Worm (Caenorhabditis elegans): ENCODE data around the gene acp-5.
A peak's percentile ranks its signal among the peaks of the same experiment; 100 is the strongest.

acp-5 gene

DNA sequence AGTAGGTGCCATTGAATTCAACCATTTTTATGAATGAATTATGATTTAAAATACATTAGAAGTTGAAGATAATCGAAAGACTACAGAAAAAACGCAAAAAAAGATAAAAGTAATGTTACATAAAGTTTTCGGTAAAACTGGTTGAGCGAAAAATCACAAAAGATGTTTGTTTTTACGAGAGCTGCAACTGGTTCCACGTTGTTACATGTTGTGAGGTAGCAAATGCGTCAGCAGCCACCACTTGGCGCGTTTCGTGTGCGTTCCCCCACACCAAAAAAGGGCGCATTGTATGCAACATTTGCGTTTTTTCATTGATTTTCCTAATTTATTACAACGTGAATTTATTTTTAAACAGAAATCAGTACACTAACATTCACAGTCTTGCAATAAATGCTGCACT is 47.1 kb upstream of the acp-5 start, which contains the start of gene gakh-1 (continued):
- TF ChIP-seq madf-9 (GFP tag; conservative IDR thresholded peaks at IDR 0.05) (no peak), arid-1 (GFP tag; conservative IDR thresholded peaks at IDR 0.05) (no peak), dve-1 (tag; optimal IDR thresholded peaks at IDR 0.05; ENCODE audit: insufficient read depth) (peak; percentile 73), ceh-44 (GFP tag; IDR thresholded peaks at IDR 0.05) (no peak), lim-7 (GFP tag; IDR thresholded peaks at IDR 0.05) (no peak), unc-39 (tag; optimal IDR thresholded peaks at IDR 0.05) (no peak), zfp-3 (GFP tag; conservative IDR thresholded peaks at IDR 0.05) (no peak), zip-11 (GFP tag; IDR thresholded peaks at IDR 0.05) (no peak), lir-3 (tag; optimal IDR thresholded peaks at IDR 0.05) (no peak), nhr-77 (tag; optimal IDR thresholded peaks at IDR 0.05) (peak; percentile 31), dmd-9 (GFP tag; IDR thresholded peaks at IDR 0.05) (no peak), lin-15B (tag; optimal IDR thresholded peaks at IDR 0.05) (no peak), F26F4.8 (GFP tag; conservative IDR thresholded peaks at IDR 0.05) (no peak), ceh-82 (tag; optimal IDR thresholded peaks at IDR 0.05) (no peak), pqm-1 (tag; optimal IDR thresholded peaks at IDR 0.05) (no peak), F49E8.2 (tag; optimal IDR thresholded peaks at IDR 0.05; ENCODE audit: borderline replicate concordance) (no peak), mdt-29 (GFP tag; IDR thresholded peaks at IDR 0.05) (no peak), nhr-10 (tag; optimal IDR thresholded peaks at IDR 0.05) (no peak), mdl-1 (tag; optimal IDR thresholded peaks at IDR 0.05) (no peak), vab-7 (GFP tag; IDR thresholded peaks at IDR 0.05) (no peak), nhr-102 (tag; optimal IDR thresholded peaks at IDR 0.05) (peak; percentile 54), hif-1 (tag; optimal IDR thresholded peaks at IDR 0.05) (no peak), lin-29 (GFP tag; IDR thresholded peaks at IDR 0.05) (no peak), ZK337.2 (GFP tag; IDR thresholded peaks at IDR 0.05) (no peak), nhr-11 (tag; optimal IDR thresholded peaks at IDR 0.05) (no peak), nhr-48 (tag; optimal IDR thresholded peaks at IDR 0.05) (peak; percentile 38), tra-1 (GFP tag; IDR thresholded peaks at IDR 0.05) (no peak), ceh-20 (GFP tag; IDR thresholded peaks at IDR 0.05) (no peak), ztf-11 (tag; optimal IDR thresholded peaks at IDR 0.05) (no peak), duxl-1 (tag; optimal IDR thresholded peaks at IDR 0.05; ENCODE audit: poor library complexity) (no peak), aly-2 (tag; optimal IDR thresholded peaks at IDR 0.05) (no peak), Y75B8A.6 (GFP tag; IDR thresholded peaks at IDR 0.05) (no peak), T26A8.4 (GFP tag; IDR thresholded peaks at IDR 0.05) (no peak), dpl-1 (GFP tag; optimal IDR thresholded peaks at IDR 0.05) (peak; percentile 59), nhr-42 (GFP tag; IDR thresholded peaks at IDR 0.05) (0 out of 2 replicates have a peak, but pooled peaks have one; percentile 18), lsy-2 (tag; optimal IDR thresholded peaks at IDR 0.05) (peak in 1 of 2 experiments; percentile 65), lin-39 (tag; optimal IDR thresholded peaks at IDR 0.05) (no peak), ztf-7 (tag; optimal IDR thresholded peaks at IDR 0.05) (peak; percentile 11), pha-4 (GFP tag; IDR thresholded peaks at IDR 0.05) (peak; percentile 28; the same call in 1 of the 2 replicates), pha-4 (tag; optimal IDR thresholded peaks at IDR 0.05) (no peak), snpc-1.2 (GFP tag; IDR thresholded peaks at IDR 0.05) (no peak), lin-1 (GFP tag; IDR thresholded peaks at IDR 0.05) (peak; percentile 48; the same call in 1 of the 2 replicates), rbr-2 (tag; optimal IDR thresholded peaks at IDR 0.05) (peak; percentile 67), nhr-25 (tag; optimal IDR thresholded peaks at IDR 0.05; ENCODE audit: borderline replicate concordance, insufficient read depth) (no peak), daf-19 (GFP tag; conservative IDR thresholded peaks at IDR 0.05) (0 out of 2 replicates have a peak, but pooled peaks have one; percentile 51), hlh-11 (tag; optimal IDR thresholded peaks at IDR 0.05) (peak; percentile 79), ama-1 (optimal IDR thresholded peaks at IDR 0.05) (no peak), mep-1 (tag; optimal IDR thresholded peaks at IDR 0.05) (peak; percentile 56), gei-8 (GFP tag; optimal IDR thresholded peaks at IDR 0.05) (no peak), daf-8 (GFP tag; IDR thresholded peaks at IDR 0.05) (no peak), nhr-28 (tag; optimal IDR thresholded peaks at IDR 0.05) (peak; percentile 31), mxl-2 (GFP tag; conservative IDR thresholded peaks at IDR 0.05) (no peak)

Measured in whole organism, L4 larva.